Fruit fly (Drosophila melanogaster) whole organism, embryonic: ENCODE results near the gene AGO2.
A peak's percentile ranks its signal among the peaks of the same experiment; 100 is the strongest.

Source experiments
- CG10209 ChIP-seq: fragments of 200-800 bp; sonication (Bioruptor generic); optimal IDR thresholded peaks from 3 replicates; lab custom pipeline; 2017; ENCODE audit warnings: missing biosample characterization, mild to moderate bottlenecking, missing genetic modification characterization, missing genetic modification reagents
- CG10543 ChIP-seq: fragments of 200-800 bp; sonication (Bioruptor generic); optimal IDR thresholded peaks from 3 replicates; lab custom pipeline; 2017; ENCODE audit warnings: missing biosample characterization, mild to moderate bottlenecking, missing genetic modification characterization, moderate library complexity
- CG10654 ChIP-seq: fragments of 200-800 bp; sonication (Bioruptor generic); optimal IDR thresholded peaks from 2 replicates; lab custom pipeline; 2016; ENCODE audit warnings: missing biosample characterization, missing genetic modification characterization
- CG11696 ChIP-seq: fragments of 200-800 bp; sonication (Bioruptor generic); IDR thresholded peaks from 2 replicates; pipeline ENCODE4 v1.3.6; 2022; ENCODE audit warnings: missing biosample characterization, missing genetic modification characterization
- CG12104 ChIP-seq: fragments of 200-800 bp; sonication (Bioruptor generic); optimal IDR thresholded peaks from 3 replicates; lab custom pipeline; 2016; ENCODE audit warnings: missing biosample characterization, missing genetic modification characterization
- CG12236 ChIP-seq: fragments of 200-800 bp; sonication (Bioruptor generic); optimal IDR thresholded peaks from 2 replicates; lab custom pipeline; 2016; ENCODE audit warnings: missing biosample characterization, missing genetic modification characterization
- CG13775 ChIP-seq: fragments of 200-800 bp; sonication (Bioruptor generic); optimal IDR thresholded peaks from 3 replicates; lab custom pipeline; 2017; ENCODE audit warnings: missing biosample characterization, mild to moderate bottlenecking, missing genetic modification characterization
- CG15601 ChIP-seq: fragments of 200-800 bp; sonication (Bioruptor generic); optimal IDR thresholded peaks from 3 replicates; lab custom pipeline; 2019; ENCODE audit warnings: missing biosample characterization, mild to moderate bottlenecking, missing genetic modification characterization, moderate library complexity
- CG16863 ChIP-seq: fragments of 200-800 bp; sonication (Bioruptor generic); optimal IDR thresholded peaks from 3 replicates; lab custom pipeline; 2016; ENCODE audit warnings: missing biosample characterization, missing genetic modification characterization
- CG17361 ChIP-seq: fragments of 200-800 bp; sonication (Bioruptor generic); IDR thresholded peaks from 3 replicates; pipeline ENCODE4 v1.3.6; 2022; ENCODE audit warnings: missing biosample characterization, missing genetic modification characterization
- CG18476 ChIP-seq: fragments of 200-800 bp; sonication (Bioruptor generic); optimal IDR thresholded peaks from 2 replicates; lab custom pipeline; 2016; ENCODE audit warnings: missing biosample characterization, mild to moderate bottlenecking, missing genetic modification characterization
- CG2202 ChIP-seq: fragments of 200-800 bp; sonication (Bioruptor generic); optimal IDR thresholded peaks from 2 replicates; lab custom pipeline; 2018; ENCODE audit warnings: missing biosample characterization, mild to moderate bottlenecking, missing genetic modification characterization
- CG2678 ChIP-seq: fragments of 200-800 bp; sonication (Bioruptor generic); optimal IDR thresholded peaks from 3 replicates; lab custom pipeline; 2019; ENCODE audit warnings: missing biosample characterization, mild to moderate bottlenecking, missing genetic modification characterization, moderate library complexity
- CG33557 ChIP-seq: fragments of 200-800 bp; sonication (Bioruptor generic); optimal IDR thresholded peaks from 2 replicates; lab custom pipeline; 2019; ENCODE audit warnings: missing biosample characterization, mild to moderate bottlenecking, missing genetic modification characterization, moderate library complexity
- CG3407 ChIP-seq: fragments of 200-800 bp; sonication (Bioruptor generic); optimal IDR thresholded peaks from 2 replicates; lab custom pipeline; 2018; ENCODE audit warnings: missing biosample characterization, mild to moderate bottlenecking, missing genetic modification characterization
- CG34224 ChIP-seq: fragments of 200-800 bp; sonication (Bioruptor generic); IDR thresholded peaks from 3 replicates; pipeline ENCODE4 v1.3.6; 2022; ENCODE audit warnings: missing biosample characterization, missing genetic modification characterization; ENCODE audit not compliant: partially characterized antibody
- CG5245 ChIP-seq: fragments of 200-800 bp; sonication (Bioruptor generic); optimal IDR thresholded peaks from 3 replicates; lab custom pipeline; 2016; ENCODE audit warnings: missing biosample characterization, missing genetic modification characterization
- CG6765 ChIP-seq: fragments of 200-800 bp; sonication (Bioruptor generic); optimal IDR thresholded peaks from 3 replicates; lab custom pipeline; 2017; ENCODE audit warnings: missing biosample characterization, mild to moderate bottlenecking, missing genetic modification characterization
- CG6854 ChIP-seq: fragments of 200-800 bp; sonication (Bioruptor generic); optimal IDR thresholded peaks from 3 replicates; lab custom pipeline; 2017; ENCODE audit warnings: missing biosample characterization, mild to moderate bottlenecking, missing genetic modification characterization
- CG7556 ChIP-seq: fragments of 200-800 bp; sonication (Bioruptor generic); optimal IDR thresholded peaks from 2 replicates; lab custom pipeline; 2017; ENCODE audit warnings: missing biosample characterization, mild to moderate bottlenecking, missing genetic modification characterization
- CG7987 ChIP-seq: fragments of 200-800 bp; sonication (Bioruptor generic); optimal IDR thresholded peaks from 2 replicates; lab custom pipeline; 2018; ENCODE audit warnings: missing biosample characterization, mild to moderate bottlenecking, missing genetic modification characterization, moderate library complexity
- CG8765 ChIP-seq: fragments of 200-800 bp; sonication (Bioruptor generic); IDR thresholded peaks from 2 replicates; pipeline ENCODE4 v1.3.6; 2022; ENCODE audit warnings: missing biosample characterization, missing genetic modification characterization
- CG9817 ChIP-seq: fragments of 200-800 bp; sonication (Bioruptor generic); optimal IDR thresholded peaks from 2 replicates; lab custom pipeline; 2018; ENCODE audit warnings: missing biosample characterization, mild to moderate bottlenecking, missing genetic modification characterization, moderate library complexity
- Chrac-16 ChIP-seq: fragments of 200-800 bp; sonication (Bioruptor generic); optimal IDR thresholded peaks from 3 replicates; lab custom pipeline; 2016; ENCODE audit warnings: missing biosample characterization, missing genetic modification characterization
- CkIIα-i1 ChIP-seq: fragments of 200-800 bp; sonication (Bioruptor generic); IDR thresholded peaks from 2 replicates; pipeline ENCODE4 v1.3.6; 2022; ENCODE audit warnings: missing biosample characterization, missing genetic modification characterization
- Drgx ChIP-seq: fragments of 200-800 bp; sonication (Bioruptor generic); IDR thresholded peaks from 2 replicates; pipeline ENCODE4 v1.3.6; 2022; ENCODE audit warnings: missing biosample characterization, missing genetic modification characterization
- H15 ChIP-seq: fragments of 200-800 bp; sonication (Bioruptor generic); IDR thresholded peaks from 3 replicates; pipeline ENCODE4 v1.3.6; 2022; ENCODE audit warnings: missing biosample characterization, missing genetic modification characterization
- HLH54F ChIP-seq: fragments of 200-800 bp; sonication (Bioruptor generic); optimal IDR thresholded peaks from 3 replicates; lab custom pipeline; 2016; ENCODE audit warnings: missing biosample characterization, missing genetic modification characterization
- Hr39 ChIP-seq: fragments of >200 bp; optimal IDR thresholded peaks from 2 replicates; lab custom pipeline; 2017
- Jarid2 ChIP-seq: fragments of 200-800 bp; sonication (Bioruptor generic); optimal IDR thresholded peaks from 3 replicates; lab custom pipeline; 2017; ENCODE audit warnings: mild to moderate bottlenecking, missing biosample characterization, missing genetic modification reagents, missing genetic modification characterization
- MTF-1 ChIP-seq: fragments of 200-800 bp; sonication (Bioruptor generic); optimal IDR thresholded peaks from 2 replicates; lab custom pipeline; 2018; ENCODE audit warnings: missing biosample characterization, mild to moderate bottlenecking, missing genetic modification characterization, borderline replicate concordance
- Med ChIP-seq: fragments of 200-800 bp; sonication (Bioruptor generic); peaks from one replicate; lab custom pipeline; 2016; ENCODE audit warnings: missing biosample characterization, missing genetic modification characterization, mild to moderate bottlenecking, inconsistent platforms, moderate library complexity
- Oaz ChIP-seq: fragments of 200-800 bp; sonication (Bioruptor generic); IDR thresholded peaks from 2 replicates; pipeline ENCODE4 v1.3.6; 2022; ENCODE audit warnings: missing biosample characterization, missing genetic modification characterization
- Sry-β ChIP-seq: fragments of 200-800 bp; sonication (Bioruptor generic); optimal IDR thresholded peaks from 2 replicates; lab custom pipeline; 2018; ENCODE audit warnings: missing biosample characterization, mild to moderate bottlenecking, missing genetic modification characterization, moderate library complexity
- TFAM ChIP-seq: fragments of 200-800 bp; sonication (Bioruptor generic); optimal IDR thresholded peaks from 2 replicates; lab custom pipeline; 2017; ENCODE audit warnings: missing biosample characterization, missing genetic modification characterization, inconsistent platforms
- Usf ChIP-seq: fragments of 200-800 bp; sonication (Bioruptor generic); optimal IDR thresholded peaks from 2 replicates; lab custom pipeline; 2017; ENCODE audit warnings: missing genotype, missing biosample characterization, missing genetic modification characterization
- aop ChIP-seq: fragments of 200-800 bp; sonication (Bioruptor generic); IDR thresholded peaks from 2 replicates; pipeline ENCODE4 v1.3.6; 2022; ENCODE audit warnings: missing biosample characterization, missing genetic modification characterization
- br ChIP-seq: fragments of >200 bp; optimal IDR thresholded peaks from 2 replicates; lab custom pipeline; 2017
- crol ChIP-seq: fragments of 200-800 bp; sonication (Bioruptor generic); IDR thresholded peaks from 2 replicates; pipeline ENCODE4 v1.3.6; 2022; ENCODE audit warnings: missing biosample characterization, missing genetic modification characterization
- fd102C ChIP-seq: fragments of 200-800 bp; sonication (Bioruptor generic); optimal IDR thresholded peaks from 2 replicates; lab custom pipeline; 2018; ENCODE audit warnings: missing biosample characterization, mild to moderate bottlenecking, missing genetic modification characterization, moderate library complexity
- fru ChIP-seq: fragments of >200 bp; optimal IDR thresholded peaks from 2 replicates; lab custom pipeline; 2017
- ind ChIP-seq: fragments of 200-800 bp; sonication (Bioruptor generic); optimal IDR thresholded peaks from 3 replicates; lab custom pipeline; 2016; ENCODE audit warnings: missing biosample characterization, missing genetic modification characterization
- jing ChIP-seq: fragments of 200-800 bp; sonication (Bioruptor generic); optimal IDR thresholded peaks from 2 replicates; lab custom pipeline; 2018; ENCODE audit warnings: missing biosample characterization, mild to moderate bottlenecking, missing genetic modification characterization
- lbe ChIP-seq: fragments of 200-800 bp; sonication (Bioruptor generic); optimal IDR thresholded peaks from 2 replicates; lab custom pipeline; 2016; ENCODE audit warnings: missing biosample characterization, mild to moderate bottlenecking, missing genetic modification characterization
- lilli ChIP-seq: fragments of 200-800 bp; sonication (Bioruptor generic); optimal IDR thresholded peaks from 3 replicates; lab custom pipeline; 2016; ENCODE audit warnings: missing biosample characterization, missing genetic modification characterization
- lola ChIP-seq, 3 experiments: fragments of >200 bp in 2 of 3; fragments of 200-800 bp in 1 of 3; sonication (Bioruptor generic) in 1 of 3; optimal IDR thresholded peaks; 2 replicates each; lab custom pipeline; 2017 to 2019; ENCODE audit warnings: missing biosample characterization in 3 of 3, missing genetic modification characterization in 3 of 3, mild to moderate bottlenecking in 1 of 3, moderate library complexity in 1 of 3
- nmo ChIP-seq: fragments of 200-800 bp; sonication (Bioruptor generic); optimal IDR thresholded peaks from 2 replicates; lab custom pipeline; 2018; ENCODE audit warnings: missing biosample characterization, mild to moderate bottlenecking, missing genetic modification characterization, moderate library complexity
- org-1 ChIP-seq: fragments of 200-800 bp; sonication (Bioruptor generic); optimal IDR thresholded peaks from 2 replicates; lab custom pipeline; 2017; ENCODE audit warnings: missing biosample characterization, missing genetic modification characterization
- salm ChIP-seq: fragments of 200-800 bp; sonication (Bioruptor generic); optimal IDR thresholded peaks from 2 replicates; lab custom pipeline; 2018; ENCODE audit warnings: missing biosample characterization, mild to moderate bottlenecking, missing genetic modification characterization
- sug ChIP-seq: fragments of 200-800 bp; optimal IDR thresholded peaks from 2 replicates; lab custom pipeline; 2019; ENCODE audit warnings: missing biosample characterization, mild to moderate bottlenecking, missing genetic modification characterization, moderate library complexity
- unc-4 ChIP-seq: fragments of 200-800 bp; sonication (Bioruptor generic); IDR thresholded peaks from 2 replicates; pipeline ENCODE4 v1.3.6; 2022; ENCODE audit warnings: missing biosample characterization, missing genetic modification characterization; ENCODE audit not compliant: partially characterized antibody

AGO2 gene

dm6 chr3L:15532368-15533030, 21.4 kb upstream of the AGO2 start (continued):
- TF ChIP-seq H15 (GFP tag; lab: Robert Waterston, UW): no peak
- peak; percentile 74 for TF ChIP-seq lbe (GFP tag; lab: Kevin White, UChicago)
- no peak for TF ChIP-seq Sry-β (GFP tag; lab: Kevin White, UChicago)
- peak; percentile 14 for TF ChIP-seq sug (tag; lab: Kevin White, UChicago)
- TF ChIP-seq CG18476 (GFP tag; lab: Kevin White, UChicago): peak; percentile 23
- TF ChIP-seq CG8765 (GFP tag; lab: Robert Waterston, UW): peak; percentile 35; the same call in 1 of the 2 replicates
- peak; percentile 85; the same call in 2 of the 3 replicates for TF ChIP-seq CG17361 (GFP tag; lab: Robert Waterston, UW)
- peak; percentile 67 for TF ChIP-seq CG2678
- TF ChIP-seq CG6765 (GFP tag; lab: Kevin White, UChicago): no peak
- TF ChIP-seq Hr39: no peak
- peak; percentile 20 for TF ChIP-seq CG9817
- no peak for TF ChIP-seq CG6854
- no peak for TF ChIP-seq org-1 (GFP tag; lab: Kevin White, UChicago)
- TF ChIP-seq Drgx (GFP tag; lab: Robert Waterston, UW): peak; percentile 70
- TF ChIP-seq CG12104 (GFP tag; lab: Kevin White, UChicago): peak; percentile 63
- TF ChIP-seq CG10654 (GFP tag; lab: Kevin White, UChicago): peak; percentile 15
- no peak for TF ChIP-seq CG7987
- TF ChIP-seq CG2202 (tag; lab: Kevin White, UChicago): no peak
- no peak for TF ChIP-seq br
- no peak for TF ChIP-seq aop (GFP tag; lab: Robert Waterston, UW)
- TF ChIP-seq CG15601 (tag; lab: Kevin White, UChicago): no peak
- no peak for TF ChIP-seq CG11696 (GFP tag; lab: Robert Waterston, UW)
- no peak for TF ChIP-seq jing (GFP tag; lab: Kevin White, UChicago)
- TF ChIP-seq CG12236 (GFP tag; lab: Kevin White, UChicago): no peak
- TF ChIP-seq CG3407 (GFP tag; lab: Kevin White, UChicago): no peak
- TF ChIP-seq CG10543: no peak
- TF ChIP-seq fd102C (GFP tag; lab: Kevin White, UChicago): no peak
- no peak for TF ChIP-seq CkIIα-i1 (GFP tag; lab: Robert Waterston, UW)
- peak; percentile 76 for TF ChIP-seq crol (GFP tag; lab: Robert Waterston, UW)
- no peak for TF ChIP-seq MTF-1 (GFP tag; lab: Kevin White, UChicago)
- no peak for TF ChIP-seq unc-4 (GFP tag; lab: Robert Waterston, UW)
- no peak for TF ChIP-seq fru (lab: Kevin White, UChicago)
- peak; percentile 54 for TF ChIP-seq CG7556
- TF ChIP-seq Usf: no peak
- peak; percentile 60 for TF ChIP-seq Med
- peak; percentile 1 for TF ChIP-seq Chrac-16 (GFP tag; lab: Kevin White, UChicago)
- TF ChIP-seq HLH54F (GFP tag; lab: Kevin White, UChicago): no peak
- TF ChIP-seq nmo (GFP tag; lab: Kevin White, UChicago): peak; percentile 16
- peak in 1 of 3 experiments; percentile 42 for TF ChIP-seq lola (GFP tag; optimal IDR thresholded peaks at IDR 0.05; lab: Kevin White, UChicago)
- no peak for TF ChIP-seq CG10209 (GFP tag; lab: Kevin White, UChicago)
- no peak for TF ChIP-seq Jarid2
- TF ChIP-seq Oaz (GFP tag; lab: Robert Waterston, UW): 0 out of 2 replicates have a peak, but pooled peaks have one; percentile 15
- TF ChIP-seq CG34224 (GFP tag; lab: Robert Waterston, UW): no peak
- TF ChIP-seq lilli: no peak
- no peak for TF ChIP-seq CG13775 (GFP tag; lab: Kevin White, UChicago)
- TF ChIP-seq CG5245: no peak
- TF ChIP-seq salm (tag; lab: Kevin White, UChicago): no peak
- no peak for TF ChIP-seq CG16863 (GFP tag; lab: Kevin White, UChicago)
- TF ChIP-seq ind (GFP tag; lab: Kevin White, UChicago): peak; percentile 52
- no peak for TF ChIP-seq TFAM (GFP tag; lab: Kevin White, UChicago)
- no peak for TF ChIP-seq CG33557
